Worm (Caenorhabditis elegans) whole organism, L1 larva: ENCODE results near the gene lim-8.

Source experiments
- C16A3.4 ChIP-seq: fragments of 150-350 bp; optimal IDR thresholded peaks from 2 replicates; lab custom pipeline; 2014; ENCODE audit warnings: missing biosample characterization, missing genetic modification characterization
- F16B12.6 ChIP-seq: fragments of 150-350 bp; optimal IDR thresholded peaks from 2 replicates; lab custom pipeline; 2014; ENCODE audit warnings: missing biosample characterization, missing genetic modification characterization
- alr-1 ChIP-seq: fragments of 200-800 bp; sonication (Bioruptor generic); optimal IDR thresholded peaks from 2 replicates; lab custom pipeline; 2018; ENCODE audit warnings: borderline replicate concordance, mild to moderate bottlenecking, missing genetic modification characterization, missing compliant biosample characterization
- blmp-1 ChIP-seq: fragments of 150-350 bp; optimal IDR thresholded peaks from 2 replicates; lab custom pipeline; 2014; ENCODE audit warnings: missing biosample characterization, missing genetic modification characterization
- ceh-88 ChIP-seq: fragments of 200-800 bp; sonication (Bioruptor generic); IDR thresholded peaks from 2 replicates; pipeline ENCODE4 v1.3.6; 2022; ENCODE audit warnings: missing genetic modification characterization, missing compliant biosample characterization
- dpl-1 ChIP-seq, 3 experiments: fragments of 150-350 bp in 2 of 3; sonication (generic microtip) in 1 of 3; optimal IDR thresholded peaks; 2 replicates each; lab custom pipeline; 2014 to 2017; ENCODE audit warnings: missing biosample characterization in 3 of 3, missing genetic modification characterization in 3 of 3, missing genetic modification reagents in 3 of 3
- efl-1 ChIP-seq, 4 experiments: fragments of 150-350 bp; optimal IDR thresholded peaks in 3 of 4; peaks in 1 of 4; 1 replicate in 1 of 4; 2 replicates in 3 of 4; lab custom pipeline; 2014; ENCODE audit warnings: missing biosample characterization in 2 of 4, missing genetic modification characterization in 2 of 4, missing genetic modification reagents in 2 of 4
- egl-13 ChIP-seq: sonication (generic microtip); optimal IDR thresholded peaks from 2 replicates; lab custom pipeline; 2016; ENCODE audit warnings: missing genotype, missing genetic modification reagents, missing genetic modification characterization, missing compliant biosample characterization
- egl-27 ChIP-seq, 2 experiments: fragments of 150-350 bp in 1 of 2; sonication (generic microtip); optimal IDR thresholded peaks; 3 replicates each; lab custom pipeline; 2017 to 2018; ENCODE audit warnings: missing biosample characterization in 2 of 2, missing genetic modification characterization in 2 of 2, missing genetic modification reagents in 2 of 2
- elt-2 ChIP-seq: sonication (generic microtip); optimal IDR thresholded peaks from 2 replicates; lab custom pipeline; 2016; ENCODE audit warnings: missing genetic modification characterization, mild to moderate bottlenecking, inconsistent platforms, missing compliant biosample characterization, missing genetic modification reagents
- elt-3 ChIP-seq, 6 experiments: fragments of 150-350 bp in 1 of 6; sonication (generic microtip); optimal IDR thresholded peaks; 2 replicates each; lab custom pipeline; 2017 to 2018; ENCODE audit warnings: missing biosample characterization in 6 of 6, missing genetic modification characterization in 6 of 6, inconsistent platforms in 1 of 6
- fkh-4 ChIP-seq: sonication (generic microtip); optimal IDR thresholded peaks from 2 replicates; lab custom pipeline; 2016; ENCODE audit warnings: missing compliant biosample characterization, missing genetic modification characterization, borderline replicate concordance
- fos-1 ChIP-seq: fragments of 150-350 bp; optimal IDR thresholded peaks from 2 replicates; lab custom pipeline; 2014; ENCODE audit warnings: missing biosample characterization, missing genetic modification characterization
- hlh-4 ChIP-seq: sonication (generic microtip); optimal IDR thresholded peaks from 2 replicates; lab custom pipeline; 2016; ENCODE audit warnings: mild to moderate bottlenecking, missing genetic modification characterization, missing compliant biosample characterization
- isw-1 ChIP-seq: fragments of 200-800 bp; sonication (Bioruptor generic); IDR thresholded peaks from 2 replicates; pipeline ENCODE4 v1.3.6; 2022; ENCODE audit warnings: missing genetic modification characterization, missing compliant biosample characterization
- lin-13 ChIP-seq: fragments of 150-350 bp; optimal IDR thresholded peaks from 2 replicates; lab custom pipeline; 2014; ENCODE audit warnings: missing biosample characterization, missing genetic modification reagents, missing genetic modification characterization
- lin-14 ChIP-seq: fragments of 200-800 bp; sonication (Bioruptor generic); optimal IDR thresholded peaks from 2 replicates; lab custom pipeline; 2018; ENCODE audit warnings: mild to moderate bottlenecking, missing genetic modification characterization, moderate library complexity, missing compliant biosample characterization
- lin-15B ChIP-seq: fragments of 150-350 bp; sonication (generic microtip); optimal IDR thresholded peaks from 3 replicates; lab custom pipeline; 2014; ENCODE audit warnings: missing biosample characterization, missing genetic modification characterization
- lin-35 ChIP-seq, 2 experiments: fragments of 150-350 bp; optimal IDR thresholded peaks; 2 replicates each; lab custom pipeline; 2014; ENCODE audit warnings: missing biosample characterization in 2 of 2, missing genetic modification characterization in 2 of 2, missing genetic modification reagents in 2 of 2
- lsy-2 ChIP-seq, 2 experiments: fragments of 150-350 bp; optimal IDR thresholded peaks; 2 replicates each; lab custom pipeline; 2014; ENCODE audit warnings: missing biosample characterization in 2 of 2, missing genetic modification characterization in 2 of 2
- mdl-1 ChIP-seq, 2 experiments: fragments of 150-350 bp; optimal IDR thresholded peaks; 2 replicates each; lab custom pipeline; 2014 to 2017; ENCODE audit warnings: missing biosample characterization in 2 of 2, missing genetic modification characterization in 2 of 2, inconsistent platforms in 1 of 2
- mep-1 ChIP-seq: fragments of 150-350 bp; optimal IDR thresholded peaks from 2 replicates; lab custom pipeline; 2014; ENCODE audit warnings: missing biosample characterization, missing genetic modification characterization
- nhr-11 ChIP-seq: fragments of 150-350 bp; optimal IDR thresholded peaks from 2 replicates; lab custom pipeline; 2014; ENCODE audit warnings: missing biosample characterization, missing genetic modification characterization
- nhr-19 ChIP-seq: fragments of 200-800 bp; sonication (Bioruptor generic); conservative IDR thresholded peaks from 2 replicates; pipeline ENCODE4 v1.3.6; 2022; ENCODE audit warnings: missing genetic modification characterization, missing compliant biosample characterization
- nhr-20 ChIP-seq: sonication (generic microtip); optimal IDR thresholded peaks from 2 replicates; lab custom pipeline; 2016; ENCODE audit warnings: mild to moderate bottlenecking, missing genetic modification characterization, missing compliant biosample characterization
- nhr-47 ChIP-seq: sonication (generic microtip); optimal IDR thresholded peaks from 2 replicates; lab custom pipeline; 2016; ENCODE audit warnings: mild to moderate bottlenecking, missing genetic modification characterization, moderate library complexity, missing compliant biosample characterization
- nhr-71 ChIP-seq: sonication (generic microtip); optimal IDR thresholded peaks from 2 replicates; lab custom pipeline; 2016; ENCODE audit warnings: mild to moderate bottlenecking, missing genetic modification characterization, moderate library complexity, missing compliant biosample characterization
- nhr-85 ChIP-seq: sonication (generic microtip); peaks from one replicate; lab custom pipeline; 2016; ENCODE audit warnings: missing genetic modification characterization, inconsistent platforms, missing compliant biosample characterization
- nhr-90 ChIP-seq: sonication (generic microtip); optimal IDR thresholded peaks from 2 replicates; lab custom pipeline; 2016; ENCODE audit warnings: mild to moderate bottlenecking, missing genetic modification characterization, missing compliant biosample characterization; ENCODE audit not compliant: poor library complexity
- pag-3 ChIP-seq: sonication (generic microtip); optimal IDR thresholded peaks from 2 replicates; lab custom pipeline; 2017; ENCODE audit warnings: missing genetic modification characterization, mild to moderate bottlenecking, missing compliant biosample characterization, antibody characterized with exemption, borderline replicate concordance; ENCODE audit not compliant: insufficient read depth
- rnt-1 ChIP-seq: sonication (generic microtip); optimal IDR thresholded peaks from 2 replicates; lab custom pipeline; 2016; ENCODE audit warnings: mild to moderate bottlenecking, missing genetic modification characterization, moderate library complexity, missing compliant biosample characterization
- skn-1 ChIP-seq: fragments of 150-350 bp; optimal IDR thresholded peaks from 2 replicates; lab custom pipeline; 2014; ENCODE audit warnings: missing biosample characterization, missing genetic modification characterization
- snu-23 ChIP-seq: sonication (generic microtip); optimal IDR thresholded peaks from 2 replicates; lab custom pipeline; 2016; ENCODE audit warnings: missing genetic modification characterization, missing compliant biosample characterization
- swsn-7 ChIP-seq: sonication (generic microtip); optimal IDR thresholded peaks from 2 replicates; lab custom pipeline; 2016; ENCODE audit warnings: missing genetic modification characterization, missing compliant biosample characterization
- tbx-2 ChIP-seq: sonication (generic microtip); optimal IDR thresholded peaks from 2 replicates; lab custom pipeline; 2016; ENCODE audit warnings: missing genetic modification characterization, missing compliant biosample characterization
- tlp-1 ChIP-seq: fragments of 150-350 bp; optimal IDR thresholded peaks from 2 replicates; lab custom pipeline; 2014; ENCODE audit warnings: missing biosample characterization, missing genetic modification characterization
- unc-130 ChIP-seq: fragments of 150-350 bp; optimal IDR thresholded peaks from 2 replicates; lab custom pipeline; 2017; ENCODE audit warnings: missing biosample characterization, missing genetic modification characterization, inconsistent platforms
- unc-62 ChIP-seq: fragments of 150-350 bp; optimal IDR thresholded peaks from 2 replicates; lab custom pipeline; 2014; ENCODE audit warnings: missing biosample characterization, missing genetic modification reagents, missing genetic modification characterization
- unc-86 ChIP-seq: sonication (generic microtip); optimal IDR thresholded peaks from 2 replicates; lab custom pipeline; 2016; ENCODE audit warnings: missing genetic modification characterization, missing compliant biosample characterization
- vab-15 ChIP-seq: sonication (generic microtip); optimal IDR thresholded peaks from 2 replicates; lab custom pipeline; 2017; ENCODE audit warnings: missing genotype, mild to moderate bottlenecking, missing genetic modification characterization, missing compliant biosample characterization
- xbp-1 ChIP-seq: sonication (generic microtip); optimal IDR thresholded peaks from 2 replicates; lab custom pipeline; 2016; ENCODE audit warnings: missing genetic modification characterization, missing compliant biosample characterization
- zag-1 ChIP-seq: fragments of 150-350 bp; optimal IDR thresholded peaks from 2 replicates; lab custom pipeline; 2014; ENCODE audit warnings: missing biosample characterization, missing genetic modification characterization
- zip-4 ChIP-seq: fragments of 200-800 bp; sonication (Bioruptor generic); optimal IDR thresholded peaks from 2 replicates; lab custom pipeline; 2018; ENCODE audit warnings: mild to moderate bottlenecking, missing genetic modification characterization, moderate library complexity, missing compliant biosample characterization
- ztf-11 ChIP-seq, 2 experiments: sonication (generic microtip); optimal IDR thresholded peaks; 2 replicates each; lab custom pipeline; 2016 to 2017; ENCODE audit warnings: missing genetic modification characterization in 2 of 2, missing biosample characterization in 1 of 2, missing compliant biosample characterization in 1 of 2

lim-8 gene

ce11 chrIII:6799664-6800063 is 2.9 kb upstream of the lim-8 start:
- no peak for TF ChIP-seq fkh-4 (tag; lab: Kevin White, UChicago)
- peak; percentile 3 for TF ChIP-seq nhr-71 (tag; lab: Kevin White, UChicago)
- peak in 1 of 3 experiments; percentile 8 for TF ChIP-seq dpl-1 (GFP tag; optimal IDR thresholded peaks at IDR 0.05; lab: Kevin White, UChicago)
- TF ChIP-seq hlh-4 (tag; lab: Kevin White, UChicago), result no peak
- TF ChIP-seq lin-14 (GFP tag; lab: Kevin White, UChicago), result peak; percentile 19
- no peak for TF ChIP-seq F16B12.6 (tag; lab: Kevin White, UChicago)
- no peak for TF ChIP-seq elt-3 (tag; optimal IDR thresholded peaks at IDR 0.05; lab: Kevin White, UChicago)
- TF ChIP-seq pag-3 (tag; lab: Kevin White, UChicago), result no peak
- peak; percentile 70 for TF ChIP-seq nhr-85 (tag; lab: Kevin White, UChicago)
- TF ChIP-seq fos-1, result no peak
- TF ChIP-seq zip-4 (GFP tag; lab: Kevin White, UChicago), result no peak
- TF ChIP-seq unc-62, result no peak
- TF ChIP-seq egl-13, result no peak
- TF ChIP-seq unc-86, result no peak
- no peak for TF ChIP-seq snu-23 (GFP tag; lab: Kevin White, UChicago)
- no peak for TF ChIP-seq nhr-11 (tag; lab: Kevin White, UChicago)
- no peak for TF ChIP-seq ceh-88 (GFP tag; lab: Robert Waterston, UW)
- no peak for TF ChIP-seq tlp-1 (tag; lab: Kevin White, UChicago)
- TF ChIP-seq ztf-11 (tag; optimal IDR thresholded peaks at IDR 0.05; lab: Kevin White, UChicago), result no peak
- no peak for TF ChIP-seq vab-15 (tag; lab: Kevin White, UChicago)
- no peak for TF ChIP-seq egl-27 (tag; optimal IDR thresholded peaks at IDR 0.05; lab: Kevin White, UChicago)
- no peak for TF ChIP-seq unc-130 (tag; lab: Kevin White, UChicago)
- TF ChIP-seq alr-1 (tag; lab: Kevin White, UChicago), result no peak

- no peak for TF ChIP-seq lin-13
- peak; percentile 47 for TF ChIP-seq elt-2 (tag; lab: Kevin White, UChicago)
Observed at ce11 chrIII:6803107-6803506, 519 bp downstream of the lim-8 start.

ce11 chrIII:6805397-6805796 is 2.8 kb downstream of the lim-8 start:
- peak; percentile 50 for TF ChIP-seq nhr-71 (tag; lab: Kevin White, UChicago)
- peak; percentile 6 for TF ChIP-seq swsn-7 (tag; lab: Kevin White, UChicago)
- peak in 1 of 2 experiments; percentile 34 for TF ChIP-seq mdl-1 (tag; optimal IDR thresholded peaks at IDR 0.05; lab: Kevin White, UChicago)
- peak; percentile 69 for TF ChIP-seq nhr-90 (tag; lab: Kevin White, UChicago)
- TF ChIP-seq zag-1 (tag; lab: Kevin White, UChicago), result no peak
- TF ChIP-seq rnt-1 (tag; lab: Kevin White, UChicago), result peak; percentile 46
- peak; percentile 6 for TF ChIP-seq blmp-1
- TF ChIP-seq nhr-19 (GFP tag; lab: Robert Waterston, UW), result peak; percentile 59
- TF ChIP-seq nhr-20 (tag; lab: Kevin White, UChicago), result peak; percentile 49
- TF ChIP-seq lsy-2 (tag; optimal IDR thresholded peaks at IDR 0.05; lab: Kevin White, UChicago), result peak in 1 of 2 experiments; percentile 58
- peak in 1 of 6 experiments; percentile 6 for TF ChIP-seq elt-3 (tag; optimal IDR thresholded peaks at IDR 0.05; lab: Kevin White, UChicago)
- no peak for TF ChIP-seq lin-15B (tag; lab: Kevin White, UChicago)
- TF ChIP-seq skn-1 (tag; lab: Kevin White, UChicago), result peak; percentile 18
- TF ChIP-seq mep-1, result peak; percentile 46
- TF ChIP-seq C16A3.4 (tag; lab: Kevin White, UChicago), result peak; percentile 28
- peak; percentile 58 for TF ChIP-seq nhr-85 (tag; lab: Kevin White, UChicago)
- no peak for TF ChIP-seq nhr-11 (tag; lab: Kevin White, UChicago)
- TF ChIP-seq dpl-1 (GFP tag; optimal IDR thresholded peaks at IDR 0.05; lab: Kevin White, UChicago), result peak in 1 of 3 experiments; percentile 19
- no peak for TF ChIP-seq F16B12.6 (tag; lab: Kevin White, UChicago)
- peak; percentile 25 to 34 for TF ChIP-seq efl-1 (optimal IDR thresholded peaks at IDR 0.05; lab: Kevin White, UChicago)
- TF ChIP-seq efl-1 (GFP tag; optimal IDR thresholded peaks at IDR 0.05 in 1 of 2; lab: Kevin White, UChicago), result peak; percentile 14 to 85
- TF ChIP-seq unc-130 (tag; lab: Kevin White, UChicago), result peak; percentile 12
- TF ChIP-seq lin-35 (GFP tag; optimal IDR thresholded peaks at IDR 0.05; lab: Kevin White, UChicago), result peak; percentile 6 to 63
- peak; percentile 24 for TF ChIP-seq elt-2 (tag; lab: Kevin White, UChicago)
- TF ChIP-seq isw-1 (GFP tag; lab: Robert Waterston, UW), result no peak
- peak; percentile 56 for TF ChIP-seq snu-23 (GFP tag; lab: Kevin White, UChicago)
- TF ChIP-seq nhr-47 (tag; lab: Kevin White, UChicago), result peak; percentile 51
- no peak for TF ChIP-seq xbp-1 (tag; lab: Kevin White, UChicago)
- peak; percentile 1 for TF ChIP-seq tbx-2
- TF ChIP-seq, all 84 proteins: peak for 22
